Fruit fly (Drosophila melanogaster) whole organism, embryonic: ENCODE results near the gene Fur2.

ENCODE experiments used
- Aef1 ChIP-seq: fragments of 200-800 bp; sonication (Bioruptor generic); IDR thresholded peaks from 3 replicates; pipeline ENCODE4 v1.3.6; 2022; ENCODE audit warnings: missing biosample characterization, missing genetic modification characterization
- Antp ChIP-seq: fragments of 200-800 bp; sonication (Bioruptor generic); optimal IDR thresholded peaks from 3 replicates; lab custom pipeline; 2016; ENCODE audit warnings: missing biosample characterization, missing genetic modification characterization
- Atf-2 ChIP-seq: fragments of 200-800 bp; sonication (Bioruptor generic); optimal IDR thresholded peaks from 2 replicates; lab custom pipeline; 2016; ENCODE audit warnings: missing biosample characterization, missing genetic modification characterization
- CG10274 ChIP-seq: fragments of 200-800 bp; sonication (Bioruptor generic); optimal IDR thresholded peaks from 3 replicates; lab custom pipeline; 2017; ENCODE audit warnings: missing biosample characterization, mild to moderate bottlenecking, missing genetic modification characterization
- CG10959 ChIP-seq: fragments of 200-800 bp; sonication (Bioruptor generic); IDR thresholded peaks from 2 replicates; pipeline ENCODE4 v1.3.6; 2022; ENCODE audit warnings: missing biosample characterization, missing genetic modification characterization
- CG11085 ChIP-seq: fragments of 200-800 bp; sonication (Bioruptor generic); IDR thresholded peaks from 2 replicates; pipeline ENCODE4 v1.3.6; 2022; ENCODE audit warnings: missing biosample characterization, missing genetic modification characterization
- CG12769 ChIP-seq: fragments of 200-800 bp; sonication (Bioruptor generic); optimal IDR thresholded peaks from 2 replicates; lab custom pipeline; 2019; ENCODE audit warnings: missing biosample characterization, mild to moderate bottlenecking, missing genetic modification characterization, moderate library complexity
- CG14014 ChIP-seq: fragments of 200-800 bp; sonication (Bioruptor generic); IDR thresholded peaks from 2 replicates; pipeline ENCODE4 v1.3.6; 2022; ENCODE audit warnings: missing biosample characterization, missing genetic modification characterization
- CG1647 ChIP-seq: fragments of 200-800 bp; sonication (Bioruptor generic); optimal IDR thresholded peaks from 3 replicates; lab custom pipeline; 2016; ENCODE audit warnings: missing biosample characterization, missing genetic modification characterization
- CG17328 ChIP-seq: fragments of 200-800 bp; sonication (Bioruptor generic); IDR thresholded peaks from 2 replicates; pipeline ENCODE4 v1.3.6; 2022; ENCODE audit warnings: missing biosample characterization, missing genetic modification characterization
- CG17385 ChIP-seq: fragments of 200-800 bp; sonication (Bioruptor generic); optimal IDR thresholded peaks from 3 replicates; lab custom pipeline; 2018; ENCODE audit warnings: missing biosample characterization, mild to moderate bottlenecking, missing genetic modification characterization
- CG17612 ChIP-seq: fragments of 200-800 bp; sonication (Bioruptor generic); IDR thresholded peaks from 2 replicates; pipeline ENCODE4 v1.3.6; 2022; ENCODE audit warnings: missing biosample characterization, missing genetic modification characterization
- CG1832 ChIP-seq: fragments of 200-800 bp; sonication (Bioruptor generic); optimal IDR thresholded peaks from 2 replicates; lab custom pipeline; 2017; ENCODE audit warnings: missing biosample characterization, mild to moderate bottlenecking, missing genetic modification characterization, inconsistent platforms
- CG18764 ChIP-seq: fragments of 200-800 bp; sonication (Bioruptor generic); optimal IDR thresholded peaks from 3 replicates; lab custom pipeline; 2016; ENCODE audit warnings: missing biosample characterization, missing genetic modification characterization
- CG30431 ChIP-seq: fragments of 200-800 bp; sonication (Bioruptor generic); optimal IDR thresholded peaks from 2 replicates; lab custom pipeline; 2017; ENCODE audit warnings: missing biosample characterization, missing genetic modification characterization
- CG31224 ChIP-seq: fragments of 200-800 bp; sonication (Bioruptor generic); IDR thresholded peaks from 2 replicates; pipeline ENCODE4 v1.3.6; 2022; ENCODE audit warnings: missing biosample characterization, missing genetic modification characterization
- CG31365 ChIP-seq: fragments of 200-800 bp; sonication (Bioruptor generic); optimal IDR thresholded peaks from 2 replicates; lab custom pipeline; 2018; ENCODE audit warnings: missing biosample characterization, mild to moderate bottlenecking, missing genetic modification characterization
- CG31441 ChIP-seq: fragments of 200-800 bp; sonication (Bioruptor generic); IDR thresholded peaks from 2 replicates; pipeline ENCODE4 v1.3.6; 2022; ENCODE audit warnings: missing biosample characterization, missing genetic modification characterization
- CG32772 ChIP-seq: fragments of 200-800 bp; sonication (Bioruptor generic); IDR thresholded peaks from 2 replicates; pipeline ENCODE4 v1.3.6; 2022; ENCODE audit warnings: missing biosample characterization, missing genetic modification characterization
- CG4360 ChIP-seq: fragments of 200-800 bp; sonication (Bioruptor generic); IDR thresholded peaks from 2 replicates; pipeline ENCODE4 v1.3.6; 2022; ENCODE audit warnings: missing biosample characterization, missing genetic modification characterization
- CG4707 ChIP-seq: fragments of 200-800 bp; sonication (Bioruptor generic); optimal IDR thresholded peaks from 2 replicates; lab custom pipeline; 2018; ENCODE audit warnings: missing biosample characterization, mild to moderate bottlenecking, missing genetic modification characterization, moderate library complexity
- CG6272 ChIP-seq: fragments of 200-800 bp; sonication (Bioruptor generic); IDR thresholded peaks from 2 replicates; pipeline ENCODE4 v1.3.6; 2022; ENCODE audit warnings: missing biosample characterization, missing genetic modification characterization
- CG7372 ChIP-seq: fragments of 200-800 bp; sonication (Bioruptor generic); IDR thresholded peaks from 2 replicates; pipeline ENCODE4 v1.3.6; 2022; ENCODE audit warnings: missing biosample characterization, missing genetic modification characterization
- CG9797 ChIP-seq: fragments of 200-800 bp; sonication (Bioruptor generic); optimal IDR thresholded peaks from 3 replicates; lab custom pipeline; 2018; ENCODE audit warnings: missing biosample characterization, mild to moderate bottlenecking, missing genetic modification characterization
- Dek ChIP-seq: fragments of 200-800 bp; sonication (Bioruptor generic); optimal IDR thresholded peaks from 3 replicates; lab custom pipeline; 2019; ENCODE audit warnings: missing biosample characterization, mild to moderate bottlenecking, missing genetic modification characterization, moderate library complexity
- Doc3 ChIP-seq: fragments of 200-800 bp; sonication (Bioruptor generic); IDR thresholded peaks from 3 replicates; pipeline ENCODE4 v1.3.6; 2022; ENCODE audit warnings: missing biosample characterization, missing genetic modification characterization; ENCODE audit not compliant: partially characterized antibody
- GATAe ChIP-seq: fragments of 200-800 bp; sonication (Bioruptor generic); conservative IDR thresholded peaks from 2 replicates; pipeline ENCODE4 v1.3.6; 2022; ENCODE audit warnings: missing biosample characterization, missing genetic modification characterization
- HLH3B ChIP-seq: fragments of 200-800 bp; sonication (Bioruptor generic); IDR thresholded peaks from 2 replicates; pipeline ENCODE4 v1.3.6; 2022; ENCODE audit warnings: missing biosample characterization, missing genetic modification characterization
- HLH4C ChIP-seq: fragments of 200-800 bp; sonication (Bioruptor generic); IDR thresholded peaks from 3 replicates; pipeline ENCODE4 v1.3.6; 2022; ENCODE audit warnings: missing biosample characterization, missing genetic modification characterization; ENCODE audit not compliant: partially characterized antibody
- Hmr ChIP-seq: fragments of 200-800 bp; sonication (Bioruptor generic); optimal IDR thresholded peaks from 3 replicates; lab custom pipeline; 2017; ENCODE audit warnings: mild to moderate bottlenecking, missing biosample characterization, missing genetic modification reagents, missing genetic modification characterization
- Jarid2 ChIP-seq: fragments of 200-800 bp; sonication (Bioruptor generic); optimal IDR thresholded peaks from 3 replicates; lab custom pipeline; 2017; ENCODE audit warnings: mild to moderate bottlenecking, missing biosample characterization, missing genetic modification reagents, missing genetic modification characterization
- Lpt ChIP-seq: fragments of >200 bp; optimal IDR thresholded peaks from 2 replicates; lab custom pipeline; 2018; ENCODE audit warnings: missing biosample characterization, missing genetic modification characterization
- Mrtf ChIP-seq: fragments of 200-800 bp; sonication (Bioruptor generic); IDR thresholded peaks from 3 replicates; pipeline ENCODE4 v1.3.6; 2022; ENCODE audit warnings: missing biosample characterization, missing genetic modification characterization
- Spps ChIP-seq: fragments of 200-800 bp; sonication (Bioruptor generic); optimal IDR thresholded peaks from 2 replicates; lab custom pipeline; 2018; ENCODE audit warnings: missing biosample characterization, mild to moderate bottlenecking, missing genetic modification characterization
- Ssrp ChIP-seq: fragments of 200-800 bp; sonication (Bioruptor generic); optimal IDR thresholded peaks from 2 replicates; lab custom pipeline; 2018; ENCODE audit warnings: missing biosample characterization, mild to moderate bottlenecking, missing genetic modification characterization, moderate library complexity
- al ChIP-seq: fragments of 200-800 bp; sonication (Bioruptor generic); IDR thresholded peaks from 2 replicates; pipeline ENCODE4 v1.3.6; 2022; ENCODE audit warnings: missing biosample characterization, missing genetic modification characterization
- crp ChIP-seq, 2 experiments: fragments of 200-800 bp; sonication (Bioruptor generic); optimal IDR thresholded peaks; 2 replicates in 1 of 2; 3 replicates in 1 of 2; lab custom pipeline; 2017; ENCODE audit warnings: missing biosample characterization in 2 of 2, missing genetic modification characterization in 2 of 2, mild to moderate bottlenecking in 1 of 2, moderate library complexity in 1 of 2
- dmrt99B ChIP-seq: fragments of 200-800 bp; sonication (Bioruptor generic); optimal IDR thresholded peaks from 2 replicates; lab custom pipeline; 2018; ENCODE audit warnings: missing biosample characterization, mild to moderate bottlenecking, missing genetic modification characterization, moderate library complexity
- hkb ChIP-seq, 2 experiments: fragments of 200-800 bp in 1 of 2; fragments of >200 bp in 1 of 2; sonication (Bioruptor generic) in 1 of 2; IDR thresholded peaks in 1 of 2; optimal IDR thresholded peaks in 1 of 2; 2 replicates each; pipeline versions ENCODE4 v1.3.6 to Lab custom; 2017 to 2022; ENCODE audit warnings: missing biosample characterization in 1 of 2, missing genetic modification characterization in 1 of 2
- luna ChIP-seq: fragments of 200-800 bp; sonication (Bioruptor generic); optimal IDR thresholded peaks from 2 replicates; lab custom pipeline; 2016; ENCODE audit warnings: missing biosample characterization, missing genetic modification characterization
- p53 ChIP-seq: fragments of 200-800 bp; sonication (Bioruptor generic); optimal IDR thresholded peaks from 2 replicates; lab custom pipeline; 2016; ENCODE audit warnings: missing biosample characterization, missing genetic modification characterization
- ranshi ChIP-seq: fragments of 200-800 bp; sonication (Bioruptor generic); IDR thresholded peaks from 2 replicates; pipeline ENCODE4 v1.3.6; 2022; ENCODE audit warnings: missing biosample characterization, missing genetic modification characterization
- sc ChIP-seq, 3 experiments: fragments of >200 bp in 2 of 3; fragments of 200-800 bp in 1 of 3; sonication (Bioruptor generic) in 1 of 3; optimal IDR thresholded peaks; 2 replicates in 2 of 3; 3 replicates in 1 of 3; lab custom pipeline; 2017; ENCODE audit warnings: mild to moderate bottlenecking in 1 of 3, missing biosample characterization in 1 of 3, missing genetic modification characterization in 1 of 3, missing genetic modification reagents in 1 of 3
- sens ChIP-seq: fragments of 200-800 bp; sonication (Bioruptor generic); peaks from one replicate; lab custom pipeline; 2016; ENCODE audit warnings: missing biosample characterization, missing genetic modification characterization
- tin ChIP-seq: fragments of 200-800 bp; sonication (Bioruptor generic); optimal IDR thresholded peaks from 3 replicates; lab custom pipeline; 2016; ENCODE audit warnings: missing biosample characterization, missing genetic modification characterization
- tx ChIP-seq: fragments of 200-800 bp; sonication (Bioruptor generic); optimal IDR thresholded peaks from 2 replicates; lab custom pipeline; 2016; ENCODE audit warnings: missing biosample characterization, missing genetic modification characterization
- vfl ChIP-seq: fragments of 200-800 bp; sonication (Bioruptor generic); optimal IDR thresholded peaks from 2 replicates; lab custom pipeline; 2016; ENCODE audit warnings: missing biosample characterization, missing genetic modification characterization
- wdn ChIP-seq: fragments of 200-800 bp; sonication (Bioruptor generic); IDR thresholded peaks from 2 replicates; pipeline ENCODE4 v1.3.6; 2022; ENCODE audit warnings: missing biosample characterization, missing genetic modification characterization
- zen ChIP-seq: fragments of 200-800 bp; sonication (Bioruptor generic); optimal IDR thresholded peaks from 3 replicates; lab custom pipeline; 2018; ENCODE audit warnings: missing biosample characterization, mild to moderate bottlenecking, missing genetic modification characterization, moderate library complexity

Fur2 gene

dm6 chrX:16403811-16404420 lies 31.0 kb downstream of the Fur2 start (continued):
- TF ChIP-seq vfl (GFP tag; lab: Kevin White, UChicago) (peak; percentile 65), Atf-2 (peak; percentile 16), CG12769 (tag; lab: Kevin White, UChicago) (no peak), Mrtf (GFP tag; lab: Robert Waterston, UW) (peak; percentile 59; the same call in 1 of the 3 replicates), CG17612 (no peak), CG1647 (GFP tag; lab: Kevin White, UChicago) (peak; percentile 62), Hmr (peak; percentile 87), hkb (optimal IDR thresholded peaks at IDR 0.05; lab: Kevin White, UChicago) (no peak), hkb (GFP tag; IDR thresholded peaks at IDR 0.05; lab: Robert Waterston, UW) (peak; percentile 90), Spps (tag; lab: Kevin White, UChicago) (no peak), CG31365 (tag; lab: Kevin White, UChicago) (peak; percentile 47), CG31441 (GFP tag; lab: Robert Waterston, UW) (no peak; the same call in 1 of the 2 replicates), CG6272 (GFP tag; lab: Robert Waterston, UW) (peak; percentile 60; the same call in 1 of the 2 replicates), Dek (peak; percentile 84), Doc3 (GFP tag; lab: Robert Waterston, UW) (no peak), CG9797 (GFP tag; lab: Kevin White, UChicago) (no peak), CG1832 (GFP tag; lab: Kevin White, UChicago) (no peak), sc (optimal IDR thresholded peaks at IDR 0.05; lab: Kevin White, UChicago) (no peak), sc (GFP tag; optimal IDR thresholded peaks at IDR 0.05; lab: Kevin White, UChicago) (no peak), CG31224 (GFP tag; lab: Robert Waterston, UW) (0 out of 2 replicates have a peak, but pooled peaks have one; percentile 53), CG10274 (GFP tag; lab: Kevin White, UChicago) (peak; percentile 21), wdn (GFP tag; lab: Robert Waterston, UW) (peak; percentile 63), CG17385 (GFP tag; lab: Kevin White, UChicago) (peak; percentile 68), crp (GFP tag; optimal IDR thresholded peaks at IDR 0.05; lab: Kevin White, UChicago) (peak in 1 of 2 experiments; percentile 23), Antp (GFP tag; lab: Kevin White, UChicago) (peak; percentile 17), CG10959 (GFP tag; lab: Robert Waterston, UW) (no peak), dmrt99B (tag; lab: Kevin White, UChicago) (peak; percentile 86), HLH3B (GFP tag; lab: Robert Waterston, UW) (peak; percentile 83), sens (GFP tag; lab: Kevin White, UChicago) (peak; percentile 92), luna (GFP tag; lab: Kevin White, UChicago) (no peak), CG11085 (GFP tag; lab: Robert Waterston, UW) (peak; percentile 44; the same call in 1 of the 2 replicates), al (GFP tag; lab: Robert Waterston, UW) (peak; percentile 66), Ssrp (peak; percentile 54), HLH4C (GFP tag; lab: Robert Waterston, UW) (no peak), GATAe (GFP tag; lab: Robert Waterston, UW) (peak; percentile 44), ranshi (GFP tag; lab: Robert Waterston, UW) (peak; percentile 87), CG30431 (no peak), p53 (no peak), CG17328 (peak; percentile 71), Aef1 (GFP tag; lab: Robert Waterston, UW) (peak; percentile 73), tin (GFP tag; lab: Kevin White, UChicago) (peak; percentile 58), CG18764 (GFP tag; lab: Kevin White, UChicago) (no peak), CG14014 (peak; percentile 71), zen (peak; percentile 18), Jarid2 (GFP tag; lab: Kevin White, UChicago) (peak; percentile 20), CG7372 (GFP tag; lab: Robert Waterston, UW) (0 out of 2 replicates have a peak, but pooled peaks have one; percentile 26), tx (peak; percentile 53), Lpt (GFP tag; lab: Kevin White, UChicago) (no peak), CG32772 (GFP tag; lab: Robert Waterston, UW) (peak; percentile 63), CG4707 (GFP tag; lab: Kevin White, UChicago) (peak; percentile 48), CG4360 (GFP tag; lab: Robert Waterston, UW) (no peak)
